Worm (Caenorhabditis elegans) whole organism, L4/young adult: Measurements from ENCODE around the gene fbxb-81.
"Not testable (repeated sequence)": the region's sequence is repeated elsewhere in the genome, so short reads cannot be mapped to it uniquely, and the experiment has no call there.

Experiments
- W03F9.2 ChIP-seq: fragments of 150-350 bp; optimal IDR thresholded peaks from 2 replicates; lab custom pipeline; 2014; ENCODE audit warnings: missing biosample characterization, missing genetic modification characterization
- dao-5 ChIP-seq: sonication (generic microtip); optimal IDR thresholded peaks from 2 replicates; lab custom pipeline; 2016; ENCODE audit warnings: missing genotype, missing genetic modification characterization, moderate library complexity, missing compliant biosample characterization
- him-1 ChIP-seq: sonication (generic microtip); optimal IDR thresholded peaks from 2 replicates; lab custom pipeline; 2016; ENCODE audit warnings: missing genotype, missing genetic modification reagents, missing genetic modification characterization, missing compliant biosample characterization

Gene fbxb-81

ce11 chrIII:132118-132517, 8.9 kb downstream of the fbxb-81 start, which contains the start of gene pals-22:
pals-22 (plus strand) TSS chrIII:132418.
- TF ChIP-seq dao-5 (tag; lab: Kevin White, UChicago), result no peak
- no peak for TF ChIP-seq him-1 (tag; lab: Kevin White, UChicago)
- TF ChIP-seq W03F9.2 (tag; lab: Kevin White, UChicago), result no peak

ce11 chrIII:131627-132026, 9.4 kb downstream of the fbxb-81 start:
- TF ChIP-seq dao-5 (tag; lab: Kevin White, UChicago), result no peak
- TF ChIP-seq W03F9.2 (tag; lab: Kevin White, UChicago), result no peak
- no peak for TF ChIP-seq him-1 (tag; lab: Kevin White, UChicago)

- TF ChIP-seq dao-5 (tag; lab: Kevin White, UChicago), result no peak
- TF ChIP-seq W03F9.2 (tag; lab: Kevin White, UChicago), result no peak
- TF ChIP-seq him-1 (tag; lab: Kevin White, UChicago), result no peak
These were observed 10.4 kb downstream of the fbxb-81 start, which contains the start of the genes nhr-280 and C29F9.2 for ce11 chrIII:130650-131049. nhr-280 (minus strand) TSS chrIII:130750. C29F9.2 (plus strand) TSS chrIII:130947.

- no peak for TF ChIP-seq him-1 (tag; lab: Kevin White, UChicago)
- no peak for TF ChIP-seq W03F9.2 (tag; lab: Kevin White, UChicago)
- TF ChIP-seq dao-5 (tag; lab: Kevin White, UChicago), result no peak
These were observed 16.5 kb downstream of the fbxb-81 start, which contains the start of gene pals-23 for ce11 chrIII:124478-124877. pals-23 (plus strand) TSS chrIII:124778.

ce11 chrIII:121983-122449, 19.0 kb downstream of the fbxb-81 start, which contains the start of gene C29F9.12:
C29F9.12 (minus strand) TSS chrIII:122033.
- not testable (repeated sequence) for TF ChIP-seq dao-5, W03F9.2, him-1 (tag; lab: Kevin White, UChicago)

ce11 chrIII:120199-120598, 20.8 kb downstream of the fbxb-81 start, which contains the start of gene pals-24:
pals-24 (plus strand) TSS chrIII:120435.
- TF ChIP-seq W03F9.2 (tag; lab: Kevin White, UChicago), result no peak
- no peak for TF ChIP-seq dao-5 (tag; lab: Kevin White, UChicago)
- no peak for TF ChIP-seq him-1 (tag; lab: Kevin White, UChicago)

ce11 chrIII:117857-118256, 23.2 kb downstream of the fbxb-81 start:
- TF ChIP-seq him-1 (tag; lab: Kevin White, UChicago) (no peak), W03F9.2 (tag; lab: Kevin White, UChicago) (no peak), dao-5 (tag; lab: Kevin White, UChicago) (no peak)

- no peak for TF ChIP-seq him-1 (tag; lab: Kevin White, UChicago)
- TF ChIP-seq dao-5 (tag; lab: Kevin White, UChicago), result no peak
- TF ChIP-seq W03F9.2 (tag; lab: Kevin White, UChicago), result no peak
These were observed 23.8 kb downstream of the fbxb-81 start, which contains the start of gene C29F9.5 for ce11 chrIII:117210-117609. C29F9.5 (plus strand) TSS chrIII:117510.

- TF ChIP-seq dao-5 (tag; lab: Kevin White, UChicago) (no peak), W03F9.2 (tag; lab: Kevin White, UChicago) (no peak), him-1 (tag; lab: Kevin White, UChicago) (no peak)
These were observed 26.4 kb downstream of the fbxb-81 start, which contains the start of gene C29F9.6 for ce11 chrIII:114603-115002. C29F9.6 (plus strand) TSS chrIII:114903.

- not testable (repeated sequence) for TF ChIP-seq him-1, W03F9.2, dao-5 (tag; lab: Kevin White, UChicago)
These were observed 42.2 kb downstream of the fbxb-81 start, which contains the start of gene C29F9.9 for ce11 chrIII:98822-99221. C29F9.9 (minus strand) TSS chrIII:98922.

- not testable (repeated sequence) for TF ChIP-seq dao-5, W03F9.2, him-1 (tag; lab: Kevin White, UChicago)
These were observed 44.0 kb downstream of the fbxb-81 start, which contains the start of gene C29F9.8 for ce11 chrIII:97018-97417. C29F9.8 (minus strand) TSS chrIII:97118.

ce11 chrIII:96196-96595, 44.8 kb downstream of the fbxb-81 start:
- TF ChIP-seq W03F9.2 (tag; lab: Kevin White, UChicago) (no peak), dao-5 (tag; lab: Kevin White, UChicago) (no peak), him-1 (tag; lab: Kevin White, UChicago) (no peak)

ce11 chrIII:94759-95330, 46.2 kb downstream of the fbxb-81 start, which contains the start of gene pat-4:
pat-4 (minus strand) TSS chrIII:94809.
- TF ChIP-seq him-1 (tag; lab: Kevin White, UChicago), result no peak
